Worm (Caenorhabditis elegans) whole organism, young adult: ENCODE results near the gene C01F1.6.

ENCODE experiments used
- C06A6.2 ChIP-seq: fragments of 200-800 bp; sonication (Bioruptor generic); conservative IDR thresholded peaks from 2 replicates; pipeline ENCODE4 v1.3.6; 2022; ENCODE audit warnings: missing genetic modification characterization, missing compliant biosample characterization
- pha-4 ChIP-seq: fragments of 150-350 bp; sonication (generic microtip); optimal IDR thresholded peaks from 2 replicates; lab custom pipeline; 2014; ENCODE audit warnings: missing biosample characterization, missing genetic modification reagents, missing genetic modification characterization
- unc-130 ChIP-seq: sonication (generic microtip); optimal IDR thresholded peaks from 2 replicates; lab custom pipeline; 2016; ENCODE audit warnings: missing genetic modification reagents, missing genetic modification characterization, missing compliant biosample characterization

ce11 chrII:4294801-4295200 lies 6.8 kb upstream of the C01F1.6 start, which contains the start of gene rml-4:
- TF ChIP-seq unc-130 (GFP tag; lab: Kevin White, UChicago): no peak
- TF ChIP-seq pha-4 (tag; lab: Kevin White, UChicago): no peak
- TF ChIP-seq C06A6.2 (GFP tag; lab: Robert Waterston, UW): no peak
